Fruit fly (Drosophila melanogaster): ENCODE results near the gene CG43317.

The CG43317 gene

DNA sequence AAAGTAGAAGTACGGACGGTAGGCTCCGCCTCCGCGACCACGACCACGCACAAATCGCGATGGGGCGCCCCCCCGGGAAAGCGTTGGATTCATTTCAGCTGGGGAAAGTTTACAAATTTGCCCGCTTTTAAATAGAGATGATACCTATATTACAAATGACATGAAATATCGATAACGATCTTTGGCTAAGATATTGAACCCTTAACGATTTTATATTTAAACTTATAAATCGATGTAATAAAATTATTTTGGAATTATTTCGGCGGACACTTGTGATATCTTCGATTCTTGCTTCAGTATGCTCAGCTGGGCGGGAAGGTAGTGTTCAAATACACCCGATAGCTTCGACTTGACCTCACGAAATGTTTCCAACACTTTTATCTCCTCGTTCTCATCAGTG is 1.7 kb downstream of the CG43317 start, which contains the start of gene rec (continued):
- peak; percentile 60 for TF ChIP-seq BEAF-32 (GFP tag; optimal IDR thresholded peaks at IDR 0.05)
- TF ChIP-seq CG2116 (GFP tag; optimal IDR thresholded peaks at IDR 0.05): peak; percentile 26
- TF ChIP-seq hbn (GFP tag; IDR thresholded peaks at IDR 0.05; ENCODE audit: partially characterized antibody): peak; percentile 31; the same call in 1 of the 2 replicates
- TF ChIP-seq gce (GFP tag; IDR thresholded peaks at IDR 0.05): no peak
- no peak for TF ChIP-seq luna (GFP tag; optimal IDR thresholded peaks at IDR 0.05)
- no peak for TF ChIP-seq CG12659 (GFP tag; optimal IDR thresholded peaks at IDR 0.05)
- TF ChIP-seq CG4282 (GFP tag; optimal IDR thresholded peaks at IDR 0.05): no peak
- no peak for TF ChIP-seq CG4617 (GFP tag; optimal IDR thresholded peaks at IDR 0.05; ENCODE audit: borderline replicate concordance)
- no peak for TF ChIP-seq tgo (GFP tag; IDR thresholded peaks at IDR 0.05)
- no peak for TF ChIP-seq CG10147 (GFP tag; optimal IDR thresholded peaks at IDR 0.05)
- TF ChIP-seq rib (GFP tag; IDR thresholded peaks at IDR 0.05): no peak
- no peak for TF ChIP-seq Antp (GFP tag; optimal IDR thresholded peaks at IDR 0.05)
- no peak for TF ChIP-seq Rx (GFP tag; IDR thresholded peaks at IDR 0.05)
- TF ChIP-seq ewg (GFP tag; optimal IDR thresholded peaks at IDR 0.05): no peak
- TF ChIP-seq Nf-YB (GFP tag; optimal IDR thresholded peaks at IDR 0.05): no peak
- peak; percentile 19 for TF ChIP-seq pzg (GFP tag; optimal IDR thresholded peaks at IDR 0.05)
- no peak for TF ChIP-seq bsh (GFP tag; optimal IDR thresholded peaks at IDR 0.05)
- TF ChIP-seq CG33213 (GFP tag; optimal IDR thresholded peaks at IDR 0.05): no peak
- no peak for TF ChIP-seq slbo (GFP tag; IDR thresholded peaks at IDR 0.05)
- no peak for TF ChIP-seq Dip3 (GFP tag; optimal IDR thresholded peaks at IDR 0.05)
- 0 out of 4 replicates have a peak, but pooled peaks have one; percentile 42 for TF ChIP-seq chinmo (GFP tag; IDR thresholded peaks at IDR 0.05; ENCODE audit: partially characterized antibody)
- TF ChIP-seq onecut (GFP tag; IDR thresholded peaks at IDR 0.05): no peak
- peak; percentile 57; the same call in 2 of the 3 replicates for TF ChIP-seq HLH4C (GFP tag; IDR thresholded peaks at IDR 0.05; ENCODE audit: partially characterized antibody)

dm6 chr3R:15827559-15827958 is 6.7 kb downstream of the CG43317 start:
- TF ChIP-seq CG15601 (tag; optimal IDR thresholded peaks at IDR 0.05): no peak
- peak; percentile 29 for TF ChIP-seq sens (GFP tag)
- no peak for TF ChIP-seq insv (GFP tag; optimal IDR thresholded peaks at IDR 0.05)
- TF ChIP-seq grn (GFP tag; optimal IDR thresholded peaks at IDR 0.05): peak; percentile 72
- TF ChIP-seq dmrt99B (tag; optimal IDR thresholded peaks at IDR 0.05): no peak
- no peak; the same call in 1 of the 2 replicates for TF ChIP-seq CG14014 (GFP tag; IDR thresholded peaks at IDR 0.05)
- no peak for TF ChIP-seq cwo (GFP tag; optimal IDR thresholded peaks at IDR 0.05)
- TF ChIP-seq Drgx (GFP tag; IDR thresholded peaks at IDR 0.05): peak; percentile 35; the same call in 1 of the 2 replicates
- TF ChIP-seq Sry-δ (GFP tag; optimal IDR thresholded peaks at IDR 0.05): no peak
- TF ChIP-seq Myb (GFP tag; optimal IDR thresholded peaks at IDR 0.05): no peak
- TF ChIP-seq CG5180 (GFP tag; optimal IDR thresholded peaks at IDR 0.05): peak; percentile 20
- peak; percentile 15 for TF ChIP-seq Ets65A (GFP tag)
- peak; percentile 63 for TF ChIP-seq nmo (GFP tag; optimal IDR thresholded peaks at IDR 0.05)
- no peak for TF ChIP-seq CG18599 (GFP tag; optimal IDR thresholded peaks at IDR 0.05)
- TF ChIP-seq CG12155 (GFP tag; optimal IDR thresholded peaks at IDR 0.05): no peak
- TF ChIP-seq bsh (GFP tag; optimal IDR thresholded peaks at IDR 0.05): peak in 1 of 2 experiments; percentile 50
- peak; percentile 51 for TF ChIP-seq Sox102F (GFP tag; optimal IDR thresholded peaks at IDR 0.05)
- TF ChIP-seq CG6254 (GFP tag; optimal IDR thresholded peaks at IDR 0.05): no peak
- no peak for TF ChIP-seq prd (optimal IDR thresholded peaks at IDR 0.05)
- TF ChIP-seq prd (GFP tag; IDR thresholded peaks at IDR 0.05): peak; percentile 30; the same call in 1 of the 3 replicates
- peak in 1 of 2 experiments; percentile 3 for TF ChIP-seq Eip74EF (GFP tag; optimal IDR thresholded peaks at IDR 0.05)
- no peak for TF ChIP-seq pzg (GFP tag; optimal IDR thresholded peaks at IDR 0.05)
- TF ChIP-seq CG10431 (GFP tag; optimal IDR thresholded peaks at IDR 0.05): no peak
- TF ChIP-seq Rx (GFP tag; IDR thresholded peaks at IDR 0.05): no peak
- peak; percentile 9 for TF ChIP-seq NfI (GFP tag; optimal IDR thresholded peaks at IDR 0.05)
- TF ChIP-seq row (GFP tag; IDR thresholded peaks at IDR 0.05): peak; percentile 39; the same call in 1 of the 3 replicates
- no peak for TF ChIP-seq gem (tag; optimal IDR thresholded peaks at IDR 0.05)
- no peak for TF ChIP-seq CG14710 (tag; optimal IDR thresholded peaks at IDR 0.05)
- peak; percentile 21 for TF ChIP-seq CoRest (tag; optimal IDR thresholded peaks at IDR 0.05)

Data from whole organism, embryonic.